Worm (Caenorhabditis elegans): ENCODE measurements around the gene cnb-1.

DNA sequence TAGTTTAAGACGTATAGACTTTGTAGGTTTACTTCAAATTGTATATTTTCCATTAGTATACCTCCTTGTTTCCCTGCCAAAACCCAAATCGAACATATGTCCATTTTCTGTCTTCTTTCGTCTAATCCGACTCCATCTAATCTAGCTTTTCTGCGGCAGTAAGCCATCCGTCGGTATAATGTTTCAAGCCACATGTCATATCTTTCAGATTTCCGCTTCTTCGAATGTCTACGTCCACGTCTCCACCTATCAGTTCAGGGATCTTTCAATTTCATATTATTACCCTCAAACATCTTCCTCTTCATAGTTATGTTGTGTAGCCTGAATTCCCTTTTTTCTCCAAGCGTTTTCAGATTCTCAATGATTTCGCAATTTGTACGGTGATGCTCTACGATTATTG is 31.4 kb upstream of the cnb-1 start:
- TF ChIP-seq elt-3 (tag; optimal IDR thresholded peaks at IDR 0.05) (no peak), nhr-12 (tag; optimal IDR thresholded peaks at IDR 0.05) (no peak), pha-4 (tag; optimal IDR thresholded peaks at IDR 0.05) (no peak), unc-62 (GFP tag; optimal IDR thresholded peaks at IDR 0.05) (no peak), snpc-4 (tag; optimal IDR thresholded peaks at IDR 0.05) (no peak)
